Fruit fly (Drosophila melanogaster) whole organism, embryonic: ENCODE results near the gene Prosalpha6T.

Experiments used
- Bdp1 ChIP-seq: fragments of 200-800 bp; sonication (Bioruptor generic); optimal IDR thresholded peaks from 3 replicates; lab custom pipeline; 2016; ENCODE audit warnings: missing biosample characterization, missing genetic modification characterization
- CG10321 ChIP-seq: fragments of 200-800 bp; sonication (Bioruptor generic); IDR thresholded peaks from 2 replicates; pipeline ENCODE4 v1.3.6; 2022; ENCODE audit warnings: missing biosample characterization, missing genetic modification characterization
- CG11398 ChIP-seq: fragments of 200-800 bp; sonication (Bioruptor generic); optimal IDR thresholded peaks from 2 replicates; lab custom pipeline; 2016; ENCODE audit warnings: missing biosample characterization, missing genetic modification characterization
- CG12071 ChIP-seq: fragments of 200-800 bp; sonication (Bioruptor generic); optimal IDR thresholded peaks from 3 replicates; lab custom pipeline; 2018; ENCODE audit warnings: missing biosample characterization, mild to moderate bottlenecking, missing genetic modification characterization
- CG12299 ChIP-seq: fragments of 200-800 bp; sonication (Bioruptor generic); optimal IDR thresholded peaks from 2 replicates; lab custom pipeline; 2018; ENCODE audit warnings: missing biosample characterization, mild to moderate bottlenecking, missing genetic modification characterization
- CG1233 ChIP-seq: fragments of 200-800 bp; sonication (Bioruptor generic); optimal IDR thresholded peaks from 4 replicates; lab custom pipeline; 2018; ENCODE audit warnings: missing biosample characterization, mild to moderate bottlenecking, missing genetic modification characterization
- CG12391 ChIP-seq: fragments of 200-800 bp; sonication (Bioruptor generic); optimal IDR thresholded peaks from 3 replicates; lab custom pipeline; 2018; ENCODE audit warnings: missing biosample characterization, mild to moderate bottlenecking, missing genetic modification characterization, moderate library complexity
- CG12942 ChIP-seq: fragments of 200-800 bp; sonication (Bioruptor generic); optimal IDR thresholded peaks from 3 replicates; lab custom pipeline; 2016; ENCODE audit warnings: missing biosample characterization, missing genetic modification characterization
- CG13775 ChIP-seq: fragments of 200-800 bp; sonication (Bioruptor generic); optimal IDR thresholded peaks from 3 replicates; lab custom pipeline; 2017; ENCODE audit warnings: missing biosample characterization, mild to moderate bottlenecking, missing genetic modification characterization
- CG14050 ChIP-seq: fragments of 200-800 bp; sonication (Bioruptor generic); IDR thresholded peaks from 3 replicates; pipeline ENCODE4 v1.3.6; 2022; ENCODE audit warnings: missing biosample characterization, missing genetic modification characterization
- CG16863 ChIP-seq: fragments of 200-800 bp; sonication (Bioruptor generic); optimal IDR thresholded peaks from 3 replicates; lab custom pipeline; 2016; ENCODE audit warnings: missing biosample characterization, missing genetic modification characterization
- CG17829 ChIP-seq: fragments of 200-800 bp; optimal IDR thresholded peaks from 2 replicates; lab custom pipeline; 2019; ENCODE audit warnings: missing biosample characterization, mild to moderate bottlenecking, missing genetic modification characterization, moderate library complexity
- CG30403 ChIP-seq: fragments of 200-800 bp; sonication (Bioruptor generic); optimal IDR thresholded peaks from 3 replicates; lab custom pipeline; 2016; ENCODE audit warnings: missing biosample characterization, missing genetic modification characterization
- CG31388 ChIP-seq: fragments of 200-800 bp; sonication (Bioruptor generic); optimal IDR thresholded peaks from 2 replicates; lab custom pipeline; 2016; ENCODE audit warnings: missing biosample characterization, missing genetic modification characterization
- CG31441 ChIP-seq: fragments of 200-800 bp; sonication (Bioruptor generic); IDR thresholded peaks from 2 replicates; pipeline ENCODE4 v1.3.6; 2022; ENCODE audit warnings: missing biosample characterization, missing genetic modification characterization
- CG32767 ChIP-seq: fragments of 200-800 bp; sonication (Bioruptor generic); IDR thresholded peaks from 2 replicates; pipeline ENCODE4 v1.3.6; 2022; ENCODE audit warnings: missing biosample characterization, missing genetic modification characterization
- CG33213 ChIP-seq: fragments of 200-800 bp; sonication (Bioruptor generic); optimal IDR thresholded peaks from 3 replicates; lab custom pipeline; 2016; ENCODE audit warnings: missing biosample characterization, missing genetic modification characterization
- CG3838 ChIP-seq: fragments of 200-800 bp; sonication (Bioruptor generic); optimal IDR thresholded peaks from 3 replicates; lab custom pipeline; 2016; ENCODE audit warnings: missing biosample characterization, missing genetic modification characterization
- CG4424 ChIP-seq: fragments of 200-800 bp; sonication (Bioruptor generic); optimal IDR thresholded peaks from 3 replicates; lab custom pipeline; 2016; ENCODE audit warnings: missing biosample characterization, missing genetic modification characterization
- CG6683 ChIP-seq: fragments of 200-800 bp; sonication (Bioruptor generic); optimal IDR thresholded peaks from 2 replicates; lab custom pipeline; 2017; ENCODE audit warnings: missing biosample characterization, mild to moderate bottlenecking, missing genetic modification characterization, missing genetic modification reagents
- CG7963 ChIP-seq: fragments of 200-800 bp; sonication (Bioruptor generic); IDR thresholded peaks from 3 replicates; pipeline ENCODE4 v1.3.6; 2022; ENCODE audit warnings: missing biosample characterization, missing genetic modification characterization; ENCODE audit not compliant: partially characterized antibody
- CG8388 ChIP-seq: fragments of 200-800 bp; sonication (Bioruptor generic); optimal IDR thresholded peaks from 2 replicates; lab custom pipeline; 2019; ENCODE audit warnings: missing biosample characterization, mild to moderate bottlenecking, missing genetic modification characterization, moderate library complexity
- Dfd ChIP-seq, 2 experiments: fragments of >200 bp; optimal IDR thresholded peaks; 2 replicates each; lab custom pipeline; 2017; ENCODE audit warnings: missing biosample characterization in 2 of 2, missing genetic modification characterization in 2 of 2
- E2f2 ChIP-seq: fragments of 200-800 bp; sonication (Bioruptor generic); IDR thresholded peaks from 2 replicates; pipeline ENCODE4 v1.3.6; 2022; ENCODE audit warnings: missing biosample characterization, missing genetic modification characterization
- HmgD ChIP-seq: fragments of 200-800 bp; sonication (Bioruptor generic); optimal IDR thresholded peaks from 3 replicates; lab custom pipeline; 2016; ENCODE audit warnings: missing biosample characterization, missing genetic modification characterization
- Hr51 ChIP-seq, 2 experiments: fragments of 200-800 bp; sonication (Bioruptor generic); optimal IDR thresholded peaks; 2 replicates in 1 of 2; 3 replicates in 1 of 2; lab custom pipeline; 2016 to 2018; ENCODE audit warnings: missing biosample characterization in 2 of 2, missing genetic modification characterization in 2 of 2, mild to moderate bottlenecking in 1 of 2, moderate library complexity in 1 of 2
- Jarid2 ChIP-seq: fragments of 200-800 bp; sonication (Bioruptor generic); optimal IDR thresholded peaks from 3 replicates; lab custom pipeline; 2017; ENCODE audit warnings: mild to moderate bottlenecking, missing biosample characterization, missing genetic modification reagents, missing genetic modification characterization
- Mad ChIP-seq: fragments of 200-800 bp; sonication (Bioruptor generic); optimal IDR thresholded peaks from 2 replicates; lab custom pipeline; 2016; ENCODE audit warnings: missing biosample characterization, missing genetic modification characterization
- NfI ChIP-seq: fragments of 200-800 bp; sonication (Bioruptor generic); optimal IDR thresholded peaks from 3 replicates; lab custom pipeline; 2018; ENCODE audit warnings: missing biosample characterization, mild to moderate bottlenecking, missing genetic modification characterization, moderate library complexity
- Optix ChIP-seq: fragments of 200-800 bp; sonication (Bioruptor generic); IDR thresholded peaks from 3 replicates; pipeline ENCODE4 v1.3.6; 2022; ENCODE audit warnings: missing biosample characterization, missing genetic modification characterization
- Ptx1 ChIP-seq: fragments of 200-800 bp; sonication (Bioruptor generic); IDR thresholded peaks from 2 replicates; pipeline ENCODE4 v1.3.6; 2022; ENCODE audit warnings: missing biosample characterization, missing genetic modification characterization
- Taf1 ChIP-seq: fragments of 200-800 bp; sonication (Bioruptor generic); IDR thresholded peaks from 2 replicates; pipeline ENCODE4 v1.3.6; 2022; ENCODE audit warnings: missing biosample characterization, missing genetic modification characterization
- Vsx1 ChIP-seq: fragments of 200-800 bp; sonication (Bioruptor generic); optimal IDR thresholded peaks from 2 replicates; lab custom pipeline; 2017; ENCODE audit warnings: missing biosample characterization, mild to moderate bottlenecking, missing genetic modification characterization, missing genetic modification reagents
- ab ChIP-seq: fragments of 200-800 bp; sonication (Bioruptor generic); optimal IDR thresholded peaks from 2 replicates; lab custom pipeline; 2016; ENCODE audit warnings: missing biosample characterization, missing genetic modification characterization
- abd-A ChIP-seq: fragments of 200-800 bp; sonication (Bioruptor generic); optimal IDR thresholded peaks from 3 replicates; lab custom pipeline; 2019; ENCODE audit warnings: missing biosample characterization, mild to moderate bottlenecking, missing genetic modification characterization, moderate library complexity
- al ChIP-seq: fragments of 200-800 bp; sonication (Bioruptor generic); IDR thresholded peaks from 2 replicates; pipeline ENCODE4 v1.3.6; 2022; ENCODE audit warnings: missing biosample characterization, missing genetic modification characterization
- aop ChIP-seq: fragments of 200-800 bp; sonication (Bioruptor generic); IDR thresholded peaks from 2 replicates; pipeline ENCODE4 v1.3.6; 2022; ENCODE audit warnings: missing biosample characterization, missing genetic modification characterization
- bcd ChIP-seq: fragments of 200-800 bp; sonication (Bioruptor generic); optimal IDR thresholded peaks from 2 replicates; lab custom pipeline; 2017; ENCODE audit warnings: missing biosample characterization, mild to moderate bottlenecking, missing genetic modification characterization
- bsh ChIP-seq, 2 experiments: fragments of 200-800 bp; sonication (Bioruptor generic); optimal IDR thresholded peaks; 2 replicates each; lab custom pipeline; 2017 to 2018; ENCODE audit warnings: mild to moderate bottlenecking in 2 of 2, missing biosample characterization in 2 of 2, missing genetic modification characterization in 2 of 2, moderate library complexity in 1 of 2
- chif ChIP-seq, 2 experiments: fragments of 200-800 bp; sonication (Bioruptor generic); optimal IDR thresholded peaks; 3 replicates each; lab custom pipeline; 2016; ENCODE audit warnings: missing biosample characterization in 2 of 2, missing genetic modification characterization in 2 of 2
- croc ChIP-seq: fragments of 200-800 bp; sonication (Bioruptor generic); conservative IDR thresholded peaks from 3 replicates; pipeline ENCODE4 v1.3.6; 2022; ENCODE audit warnings: missing biosample characterization, missing genetic modification characterization
- cwo ChIP-seq: fragments of 200-800 bp; sonication (Bioruptor generic); optimal IDR thresholded peaks from 3 replicates; lab custom pipeline; 2017; ENCODE audit warnings: missing biosample characterization, missing genetic modification characterization, mild to moderate bottlenecking, moderate library complexity, missing genetic modification reagents
- dati ChIP-seq: fragments of 200-800 bp; sonication (Bioruptor generic); IDR thresholded peaks from 2 replicates; pipeline ENCODE4 v1.3.6; 2022; ENCODE audit warnings: missing biosample characterization, missing genetic modification characterization
- gcm2 ChIP-seq: fragments of 200-800 bp; sonication (Bioruptor generic); optimal IDR thresholded peaks from 2 replicates; lab custom pipeline; 2016; ENCODE audit warnings: missing biosample characterization, missing genetic modification characterization
- jing ChIP-seq: fragments of 200-800 bp; sonication (Bioruptor generic); optimal IDR thresholded peaks from 2 replicates; lab custom pipeline; 2018; ENCODE audit warnings: missing biosample characterization, mild to moderate bottlenecking, missing genetic modification characterization
- kay ChIP-seq: fragments of 200-800 bp; sonication (Bioruptor generic); optimal IDR thresholded peaks from 2 replicates; lab custom pipeline; 2016; ENCODE audit warnings: missing biosample characterization, missing genetic modification characterization
- row ChIP-seq: fragments of 200-800 bp; sonication (Bioruptor generic); IDR thresholded peaks from 3 replicates; pipeline ENCODE4 v1.3.6; 2022; ENCODE audit warnings: missing biosample characterization, missing genetic modification characterization
- sim ChIP-seq: fragments of 200-800 bp; sonication (Bioruptor generic); IDR thresholded peaks from 2 replicates; pipeline ENCODE4 v1.3.6; 2022; ENCODE audit warnings: missing biosample characterization, missing genetic modification characterization
- slou ChIP-seq: fragments of 200-800 bp; sonication (Bioruptor generic); optimal IDR thresholded peaks from 3 replicates; lab custom pipeline; 2016; ENCODE audit warnings: missing biosample characterization, missing genetic modification characterization
- sqz ChIP-seq: fragments of 200-800 bp; sonication (Bioruptor generic); optimal IDR thresholded peaks from 3 replicates; lab custom pipeline; 2018; ENCODE audit warnings: missing biosample characterization, mild to moderate bottlenecking, missing genetic modification characterization
- z ChIP-seq: fragments of 200-800 bp; sonication (Bioruptor generic); IDR thresholded peaks from 3 replicates; pipeline ENCODE4 v1.3.6; 2022; ENCODE audit warnings: missing biosample characterization, missing genetic modification characterization
- zfh2 ChIP-seq: fragments of 200-800 bp; sonication (Bioruptor generic); optimal IDR thresholded peaks from 2 replicates; lab custom pipeline; 2016; ENCODE audit warnings: missing biosample characterization, missing genetic modification characterization

Gene Prosalpha6T

dm6 chr2L:13191894-13192293 is 39.9 kb upstream of the Prosalpha6T start, which contains the start of the genes CG16974 and Edem2 (continued):
- peak; percentile 79 for TF ChIP-seq CG13775 (GFP tag; lab: Kevin White, UChicago)
- TF ChIP-seq gcm2, result no peak
- no peak for TF ChIP-seq HmgD (GFP tag; lab: Kevin White, UChicago)
- TF ChIP-seq CG12391, result peak; percentile 91
- no peak for TF ChIP-seq Dfd (GFP tag; optimal IDR thresholded peaks at IDR 0.05; lab: Kevin White, UChicago)
- peak; percentile 25 for TF ChIP-seq CG6683 (GFP tag; lab: Kevin White, UChicago)
- peak; percentile 54 for TF ChIP-seq Mad (GFP tag; lab: Kevin White, UChicago)
- no peak for TF ChIP-seq dati (GFP tag; lab: Robert Waterston, UW)
- no peak for TF ChIP-seq sqz (GFP tag; lab: Kevin White, UChicago)
- TF ChIP-seq cwo, result no peak
- no peak for TF ChIP-seq NfI (GFP tag; lab: Kevin White, UChicago)
- no peak for TF ChIP-seq CG12071 (GFP tag; lab: Kevin White, UChicago)
- peak; percentile 49 for TF ChIP-seq kay (GFP tag; lab: Kevin White, UChicago)
- TF ChIP-seq Vsx1, result no peak
- TF ChIP-seq CG17829 (tag; lab: Kevin White, UChicago), result peak; percentile 89
- peak; percentile 71 for TF ChIP-seq CG32767 (GFP tag; lab: Robert Waterston, UW)
- TF ChIP-seq CG12942 (GFP tag; lab: Kevin White, UChicago), result peak; percentile 74
- TF ChIP-seq abd-A, result no peak
- no peak for TF ChIP-seq CG16863 (GFP tag; lab: Kevin White, UChicago)
- TF ChIP-seq z (GFP tag; lab: Robert Waterston, UW), result no peak
- no peak for TF ChIP-seq CG31441 (GFP tag; lab: Robert Waterston, UW)
- TF ChIP-seq CG14050 (GFP tag; lab: Robert Waterston, UW), result peak; percentile 44; the same call in 2 of the 3 replicates
- no peak for TF ChIP-seq aop (GFP tag; lab: Robert Waterston, UW)
- no peak for TF ChIP-seq jing (GFP tag; lab: Kevin White, UChicago)
- TF ChIP-seq Bdp1 (GFP tag; lab: Kevin White, UChicago), result peak; percentile 45
- peak; percentile 61; the same call in 1 of the 3 replicates for TF ChIP-seq Optix (GFP tag; lab: Robert Waterston, UW)
- peak in 1 of 2 experiments; percentile 61 for TF ChIP-seq Hr51 (GFP tag; optimal IDR thresholded peaks at IDR 0.05; lab: Kevin White, UChicago)
- peak; percentile 52 for TF ChIP-seq CG3838 (GFP tag; lab: Kevin White, UChicago)
- TF ChIP-seq Jarid2 (GFP tag; lab: Kevin White, UChicago), result no peak
- TF ChIP-seq CG31388, result peak; percentile 33
- TF ChIP-seq Ptx1, result peak; percentile 88
- TF ChIP-seq zfh2 (GFP tag; lab: Kevin White, UChicago), result peak; percentile 58
- TF ChIP-seq CG4424 (GFP tag; lab: Kevin White, UChicago), result no peak
- TF ChIP-seq al (GFP tag; lab: Robert Waterston, UW), result peak; percentile 61; the same call in 1 of the 2 replicates
- TF ChIP-seq CG33213 (GFP tag; lab: Kevin White, UChicago), result no peak
- 0 out of 2 replicates have a peak, but pooled peaks have one; percentile 26 for TF ChIP-seq Taf1 (GFP tag; lab: Robert Waterston, UW)
- TF ChIP-seq E2f2, result peak; percentile 52
- TF ChIP-seq sim (GFP tag; lab: Robert Waterston, UW), result no peak
- TF ChIP-seq bsh (GFP tag; optimal IDR thresholded peaks at IDR 0.05; lab: Kevin White, UChicago), result no peak
- TF ChIP-seq CG7963 (GFP tag; lab: Robert Waterston, UW), result no peak
- TF ChIP-seq CG8388 (GFP tag; lab: Kevin White, UChicago), result no peak
- TF ChIP-seq CG11398 (GFP tag; lab: Kevin White, UChicago), result no peak
- TF ChIP-seq row (GFP tag; lab: Robert Waterston, UW), result peak; percentile 71
- peak in 1 of 2 experiments; percentile 40 for TF ChIP-seq chif (GFP tag; optimal IDR thresholded peaks at IDR 0.05; lab: Kevin White, UChicago)
- peak; percentile 69 for TF ChIP-seq CG12299 (tag; lab: Kevin White, UChicago)
- peak; percentile 50 for TF ChIP-seq CG1233 (GFP tag; lab: Kevin White, UChicago)
- peak; percentile 70 for TF ChIP-seq slou (GFP tag; lab: Kevin White, UChicago)
- peak; percentile 70 for TF ChIP-seq bcd (GFP tag; lab: Kevin White, UChicago)
- peak; percentile 88 for TF ChIP-seq CG30403 (GFP tag; lab: Kevin White, UChicago)
- TF ChIP-seq CG10321 (GFP tag; lab: Robert Waterston, UW), result no peak
- TF ChIP-seq croc (GFP tag; lab: Robert Waterston, UW), result no peak; the same call in 1 of the 3 replicates
- no peak for TF ChIP-seq ab (GFP tag; lab: Kevin White, UChicago)
